Worm (Caenorhabditis elegans) whole organism, L2 larva: Measurements from ENCODE around the gene gei-6.
A peak's percentile ranks its signal among the peaks of the same experiment; 100 is the strongest.

Source experiments
- C34F6.9 ChIP-seq: fragments of 150-350 bp; optimal IDR thresholded peaks from 2 replicates; lab custom pipeline; 2014; ENCODE audit warnings: missing biosample characterization, missing genetic modification characterization
- lsy-2 ChIP-seq, 2 experiments: fragments of 150-350 bp in 1 of 2; sonication (generic microtip) in 1 of 2; optimal IDR thresholded peaks; 2 replicates each; lab custom pipeline; 2014 to 2017; ENCODE audit warnings: missing biosample characterization in 2 of 2, missing genetic modification characterization in 2 of 2
- unc-55 ChIP-seq: fragments of 150-350 bp; sonication (generic microtip); optimal IDR thresholded peaks from 3 replicates; lab custom pipeline; 2014; ENCODE audit warnings: missing biosample characterization, missing genetic modification reagents, missing genetic modification characterization
- ztf-4 ChIP-seq: fragments of 150-350 bp; optimal IDR thresholded peaks from 2 replicates; lab custom pipeline; 2014; ENCODE audit warnings: missing biosample characterization, missing genetic modification characterization

The gei-6 gene

DNA sequence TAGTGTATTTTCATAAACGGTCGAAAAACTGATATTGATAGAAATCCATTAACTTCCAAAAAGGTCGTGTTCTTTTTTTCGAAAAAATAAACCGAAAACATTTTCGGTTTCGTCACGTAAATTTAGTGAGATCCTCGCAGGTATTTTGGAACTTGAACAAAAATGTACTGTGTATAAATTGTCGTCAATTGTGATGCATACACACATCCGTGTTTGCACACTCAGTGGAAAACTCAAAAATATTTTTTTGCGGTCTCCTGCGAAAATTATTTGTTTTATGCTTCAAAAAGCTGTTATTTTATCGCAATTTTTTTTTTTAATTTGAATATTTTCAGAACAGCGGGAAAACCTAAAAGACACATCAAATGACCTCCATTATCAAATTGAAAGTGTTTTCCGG is 51.8 kb downstream of the gei-6 start, which contains the start of gene cpsf-2:
TSS of gene cpsf-2 (plus strand) at position 330 of the 400 bp plus-strand sequence.
- peak; percentile 28 for TF ChIP-seq C34F6.9 (tag; lab: Kevin White, UChicago)
- TF ChIP-seq ztf-4: no peak
- peak; percentile 36 for TF ChIP-seq unc-55 (GFP tag; lab: Kevin White, UChicago)
- TF ChIP-seq lsy-2 (tag; optimal IDR thresholded peaks at IDR 0.05; lab: Kevin White, UChicago): peak in 1 of 2 experiments; percentile 25
